Worm (Caenorhabditis elegans) whole organism, L4 larva: Measurements from ENCODE around the gene F46C5.10.

Experiments used
- F10B5.3 ChIP-seq: sonication (generic microtip); optimal IDR thresholded peaks from 2 replicates; lab custom pipeline; 2016; ENCODE audit warnings: mild to moderate bottlenecking, missing genetic modification characterization, missing compliant biosample characterization
- T26A8.4 ChIP-seq: fragments of 200-800 bp; sonication (Bioruptor generic); IDR thresholded peaks from 2 replicates; pipeline ENCODE4 v1.3.6; 2022; ENCODE audit warnings: missing genetic modification characterization, missing compliant biosample characterization
- Y105C5A.15 ChIP-seq: fragments of 200-800 bp; sonication (Bioruptor generic); IDR thresholded peaks from 2 replicates; pipeline ENCODE4 v1.3.6; 2022; ENCODE audit warnings: missing genetic modification characterization, missing compliant biosample characterization
- Y5F2A.4 ChIP-seq: fragments of 200-800 bp; sonication (Bioruptor generic); optimal IDR thresholded peaks from 2 replicates; lab custom pipeline; 2018; ENCODE audit warnings: mild to moderate bottlenecking, missing genetic modification characterization, missing compliant biosample characterization
- ZK337.2 ChIP-seq: fragments of 200-800 bp; sonication (Bioruptor generic); IDR thresholded peaks from 2 replicates; pipeline ENCODE4 v1.3.6; 2022; ENCODE audit warnings: missing genetic modification reagents, missing genetic modification characterization, missing compliant biosample characterization
- aha-1 ChIP-seq: fragments of 150-350 bp; peaks from one replicate; lab custom pipeline; 2014; ENCODE audit warnings: missing biosample characterization, missing genetic modification characterization
- attf-4 ChIP-seq: sonication (generic microtip); optimal IDR thresholded peaks from 3 replicates; lab custom pipeline; 2017; ENCODE audit warnings: missing biosample characterization, missing genetic modification characterization
- ceh-20 ChIP-seq: fragments of 200-800 bp; sonication (Bioruptor generic); IDR thresholded peaks from 2 replicates; pipeline ENCODE4 v1.3.6; 2022; ENCODE audit warnings: missing genetic modification reagents, missing genetic modification characterization, missing compliant biosample characterization
- ceh-28 ChIP-seq: fragments of 150-350 bp; optimal IDR thresholded peaks from 2 replicates; lab custom pipeline; 2014; ENCODE audit warnings: missing biosample characterization, missing genetic modification reagents, missing genetic modification characterization
- ceh-32 ChIP-seq: sonication (generic microtip); optimal IDR thresholded peaks from 2 replicates; lab custom pipeline; 2016; ENCODE audit warnings: mild to moderate bottlenecking, missing genetic modification characterization, missing compliant biosample characterization; ENCODE audit not compliant: poor library complexity
- cey-2 ChIP-seq: sonication (generic microtip); optimal IDR thresholded peaks from 3 replicates; lab custom pipeline; 2017; ENCODE audit warnings: missing genetic modification characterization, mild to moderate bottlenecking, missing compliant biosample characterization, antibody characterized with exemption, borderline replicate concordance; ENCODE audit not compliant: insufficient read depth
- ctbp-1 ChIP-seq: fragments of 200-800 bp; sonication (Bioruptor generic); IDR thresholded peaks from 2 replicates; pipeline ENCODE4 v1.3.6; 2022; ENCODE audit warnings: missing genetic modification reagents, missing genetic modification characterization, missing compliant biosample characterization
- dmd-6 ChIP-seq: fragments of 200-800 bp; sonication (Bioruptor generic); IDR thresholded peaks from 2 replicates; pipeline ENCODE4 v1.3.6; 2022; ENCODE audit warnings: missing genetic modification reagents, missing genetic modification characterization, missing compliant biosample characterization
- dmd-8 ChIP-seq: fragments of 200-800 bp; sonication (Bioruptor generic); IDR thresholded peaks from 2 replicates; pipeline ENCODE4 v1.3.6; 2022; ENCODE audit warnings: missing genetic modification characterization, missing compliant biosample characterization
- dve-1 ChIP-seq: sonication (generic microtip); optimal IDR thresholded peaks from 2 replicates; lab custom pipeline; 2017; ENCODE audit warnings: antibody characterized with exemption, mild to moderate bottlenecking, missing genetic modification characterization, missing compliant biosample characterization; ENCODE audit not compliant: insufficient read depth
- fkh-10 ChIP-seq: fragments of 150-350 bp; optimal IDR thresholded peaks from 2 replicates; lab custom pipeline; 2014; ENCODE audit warnings: missing biosample characterization, missing genetic modification reagents, missing genetic modification characterization
- lin-1 ChIP-seq: fragments of 200-800 bp; sonication (Bioruptor generic); IDR thresholded peaks from 2 replicates; pipeline ENCODE4 v1.3.6; 2022; ENCODE audit warnings: missing genetic modification reagents, missing genetic modification characterization, missing compliant biosample characterization
- lin-13 ChIP-seq: fragments of 150-350 bp; optimal IDR thresholded peaks from 2 replicates; lab custom pipeline; 2014; ENCODE audit warnings: missing biosample characterization, missing genetic modification reagents, missing genetic modification characterization
- lin-29 ChIP-seq: fragments of 200-800 bp; sonication (Bioruptor generic); IDR thresholded peaks from 2 replicates; pipeline ENCODE4 v1.3.6; 2022; ENCODE audit warnings: missing genetic modification reagents, missing genetic modification characterization, missing compliant biosample characterization
- lin-38 ChIP-seq: fragments of 200-800 bp; sonication (Bioruptor generic); IDR thresholded peaks from 2 replicates; pipeline ENCODE4 v1.3.6; 2022; ENCODE audit warnings: missing genetic modification reagents, missing genetic modification characterization, missing compliant biosample characterization
- lin-39 ChIP-seq: fragments of 150-350 bp; optimal IDR thresholded peaks from 2 replicates; lab custom pipeline; 2014; ENCODE audit warnings: missing biosample characterization, missing genetic modification reagents, missing genetic modification characterization
- lsy-2 ChIP-seq, 2 experiments: fragments of 150-350 bp in 1 of 2; sonication (generic microtip) in 1 of 2; optimal IDR thresholded peaks; 2 replicates each; lab custom pipeline; 2014 to 2017; ENCODE audit warnings: missing biosample characterization in 2 of 2, missing genetic modification characterization in 2 of 2
- mdl-1 ChIP-seq, 2 experiments: fragments of 150-350 bp in 1 of 2; sonication (generic microtip) in 1 of 2; optimal IDR thresholded peaks; 2 replicates each; lab custom pipeline; 2014 to 2017; ENCODE audit warnings: missing biosample characterization in 2 of 2, missing genetic modification characterization in 2 of 2
- mep-1 ChIP-seq: fragments of 150-350 bp; sonication (generic microtip); optimal IDR thresholded peaks from 3 replicates; lab custom pipeline; 2014; ENCODE audit warnings: missing biosample characterization, missing genetic modification characterization
- mes-2 ChIP-seq: sonication (generic microtip); optimal IDR thresholded peaks from 2 replicates; lab custom pipeline; 2016; ENCODE audit warnings: missing genotype, mild to moderate bottlenecking, missing genetic modification characterization, missing compliant biosample characterization; ENCODE audit not compliant: poor library complexity, severe bottlenecking
- mxl-3 ChIP-seq: fragments of 200-800 bp; sonication (Bioruptor generic); optimal IDR thresholded peaks from 2 replicates; lab custom pipeline; 2018; ENCODE audit warnings: mild to moderate bottlenecking, missing genetic modification characterization, missing compliant biosample characterization
- nhr-10 ChIP-seq: fragments of 150-350 bp; optimal IDR thresholded peaks from 2 replicates; lab custom pipeline; 2014; ENCODE audit warnings: missing biosample characterization, missing genetic modification characterization
- nhr-102 ChIP-seq: sonication (generic microtip); optimal IDR thresholded peaks from 2 replicates; lab custom pipeline; 2016; ENCODE audit warnings: mild to moderate bottlenecking, missing genetic modification characterization, moderate library complexity, missing compliant biosample characterization
- nhr-111 ChIP-seq: fragments of 200-800 bp; sonication (Bioruptor generic); optimal IDR thresholded peaks from 2 replicates; lab custom pipeline; 2018; ENCODE audit warnings: mild to moderate bottlenecking, missing genetic modification characterization, missing compliant biosample characterization
- nhr-237 ChIP-seq: sonication (generic microtip); optimal IDR thresholded peaks from 2 replicates; lab custom pipeline; 2017; ENCODE audit warnings: missing biosample characterization, missing genetic modification characterization
- nhr-28 ChIP-seq: fragments of 150-350 bp; optimal IDR thresholded peaks from 2 replicates; lab custom pipeline; 2014; ENCODE audit warnings: missing biosample characterization, missing genetic modification characterization
- nhr-41 ChIP-seq: fragments of 200-800 bp; sonication (Bioruptor generic); IDR thresholded peaks from 2 replicates; pipeline ENCODE4 v1.3.6; 2022; ENCODE audit warnings: missing genetic modification reagents, missing genetic modification characterization, missing compliant biosample characterization
- nhr-42 ChIP-seq: fragments of 200-800 bp; sonication (Bioruptor generic); IDR thresholded peaks from 2 replicates; pipeline ENCODE4 v1.3.6; 2022; ENCODE audit warnings: missing genetic modification characterization, missing compliant biosample characterization
- nhr-48 ChIP-seq: sonication (generic microtip); optimal IDR thresholded peaks from 2 replicates; lab custom pipeline; 2016; ENCODE audit warnings: mild to moderate bottlenecking, missing genetic modification characterization, missing compliant biosample characterization
- nhr-6 ChIP-seq: fragments of 150-350 bp; optimal IDR thresholded peaks from 2 replicates; lab custom pipeline; 2014; ENCODE audit warnings: missing biosample characterization, missing genetic modification characterization
- nhr-76 ChIP-seq: fragments of 150-350 bp; optimal IDR thresholded peaks from 2 replicates; lab custom pipeline; 2014; ENCODE audit warnings: missing biosample characterization, missing genetic modification characterization
- sdz-12 ChIP-seq: fragments of 200-800 bp; sonication (Bioruptor generic); optimal IDR thresholded peaks from 2 replicates; lab custom pipeline; 2018; ENCODE audit warnings: mild to moderate bottlenecking, missing genetic modification characterization, missing compliant biosample characterization
- set-16 ChIP-seq: fragments of 200-800 bp; sonication (Bioruptor generic); IDR thresholded peaks from 2 replicates; pipeline ENCODE4 v1.3.6; 2022; ENCODE audit warnings: missing genetic modification reagents, missing genetic modification characterization, missing compliant biosample characterization
- unc-130 ChIP-seq: sonication (generic microtip); optimal IDR thresholded peaks from 2 replicates; lab custom pipeline; 2016; ENCODE audit warnings: missing genetic modification reagents, missing genetic modification characterization, missing compliant biosample characterization
- unc-39 ChIP-seq: sonication (generic microtip); optimal IDR thresholded peaks from 2 replicates; lab custom pipeline; 2017; ENCODE audit warnings: missing biosample characterization, missing genetic modification characterization
- vab-7 ChIP-seq: fragments of 200-800 bp; sonication (Bioruptor generic); IDR thresholded peaks from 2 replicates; pipeline ENCODE4 v1.3.6; 2022; ENCODE audit warnings: missing genetic modification reagents, missing genetic modification characterization, missing compliant biosample characterization
- zfp-3 ChIP-seq: fragments of 200-800 bp; sonication (Bioruptor generic); conservative IDR thresholded peaks from 2 replicates; pipeline ENCODE4 v1.3.6; 2022; ENCODE audit warnings: missing genetic modification reagents, missing genetic modification characterization, missing compliant biosample characterization
- zip-11 ChIP-seq: fragments of 200-800 bp; sonication (Bioruptor generic); IDR thresholded peaks from 2 replicates; pipeline ENCODE4 v1.3.6; 2022; ENCODE audit warnings: missing genetic modification characterization, missing compliant biosample characterization
- ztf-11 ChIP-seq: fragments of 150-350 bp; optimal IDR thresholded peaks from 2 replicates; lab custom pipeline; 2014; ENCODE audit warnings: missing biosample characterization, missing genetic modification characterization

The F46C5.10 gene

ce11 chrII:8832941-8833340, 14.1 kb upstream of the F46C5.10 start:
- TF ChIP-seq aha-1 (peak; percentile 94), set-16 (GFP tag; lab: Robert Waterston, UW) (no peak)

DNA sequence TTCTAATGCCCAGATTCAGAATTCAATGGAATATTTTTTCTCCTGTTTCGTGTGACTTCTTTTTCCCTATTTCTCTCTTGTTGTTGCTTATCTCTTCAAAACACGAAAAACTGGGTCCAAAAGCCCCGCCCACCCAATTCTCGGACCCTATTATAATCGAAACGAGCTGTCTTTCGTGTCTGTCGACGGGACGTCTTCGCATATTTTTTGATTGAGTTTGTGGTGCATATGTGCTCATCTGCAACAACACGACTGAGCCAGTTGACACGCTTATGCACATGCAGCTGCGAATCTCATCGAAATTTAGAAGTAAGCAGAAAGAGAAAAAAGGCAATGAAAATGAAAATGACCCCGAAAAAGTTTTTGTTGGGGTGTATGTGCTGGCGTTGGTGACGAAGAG, 12.1 kb upstream of the F46C5.10 start:
- TF ChIP-seq aha-1 = peak; percentile 20
- 0 out of 2 replicates have a peak, but pooled peaks have one; percentile 37 for TF ChIP-seq ctbp-1 (GFP tag; lab: Robert Waterston, UW)
- no peak for TF ChIP-seq lin-13 (GFP tag; lab: Kevin White, UChicago)
- no peak for TF ChIP-seq nhr-6
- no peak for TF ChIP-seq ceh-28 (tag; lab: Kevin White, UChicago)
- no peak for TF ChIP-seq mes-2 (tag; lab: Kevin White, UChicago)
- no peak for TF ChIP-seq sdz-12

DNA sequence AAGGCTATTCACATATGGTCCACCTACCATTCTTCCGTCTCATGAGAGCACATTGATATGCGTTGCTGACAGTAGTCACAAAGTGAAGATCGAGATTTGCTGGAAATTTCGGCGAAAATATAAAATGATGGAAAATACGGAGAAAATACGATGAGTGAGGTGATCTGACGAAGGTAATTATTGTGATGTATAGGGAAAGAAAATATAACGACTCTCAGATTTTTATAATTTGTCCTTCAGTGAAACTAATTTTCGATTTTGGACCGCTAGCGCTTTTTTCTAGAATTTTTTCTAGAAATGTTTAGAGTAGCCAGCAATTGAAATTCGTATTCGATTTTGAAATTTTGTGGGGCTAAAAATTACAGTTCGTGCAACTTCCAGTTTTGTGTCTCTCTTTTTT, 10.4 kb upstream of the F46C5.10 start, which contains the start of gene F46C5.2:
Gene F46C5.2 (minus strand): TSS at position 101 of the 400 bp plus-strand sequence.
- TF ChIP-seq F10B5.3 (tag; lab: Kevin White, UChicago) = no peak

DNA sequence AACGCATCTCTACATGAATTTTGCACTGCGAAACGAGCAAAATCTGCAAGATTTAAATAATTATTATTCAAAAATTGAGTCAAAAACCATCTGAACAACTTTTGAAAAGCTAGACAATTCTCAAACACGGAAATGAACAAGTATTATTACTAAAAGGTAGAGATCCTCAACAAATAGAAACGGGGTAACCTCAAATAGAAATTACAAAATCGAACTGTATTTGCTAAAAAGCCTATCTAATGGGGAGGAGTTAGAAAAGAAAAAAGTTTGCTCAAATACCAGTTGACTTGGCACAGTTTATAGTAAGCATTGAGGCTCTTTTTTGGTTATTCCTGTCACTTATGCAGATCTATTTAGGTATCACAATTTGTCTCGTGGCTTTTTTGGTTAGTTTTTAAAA, 6.9 kb upstream of the F46C5.10 start, which contains the start of gene nas-25:
Gene nas-25 (plus strand): TSS at position 301 of the 400 bp plus-strand sequence.
- TF ChIP-seq sdz-12 (no peak), attf-4 (tag; lab: Kevin White, UChicago) (no peak), dmd-8 (GFP tag; lab: Robert Waterston, UW) (no peak), zfp-3 (GFP tag; lab: Robert Waterston, UW) (no peak)
- TF ChIP-seq, all 104 proteins: peak for 0

DNA sequence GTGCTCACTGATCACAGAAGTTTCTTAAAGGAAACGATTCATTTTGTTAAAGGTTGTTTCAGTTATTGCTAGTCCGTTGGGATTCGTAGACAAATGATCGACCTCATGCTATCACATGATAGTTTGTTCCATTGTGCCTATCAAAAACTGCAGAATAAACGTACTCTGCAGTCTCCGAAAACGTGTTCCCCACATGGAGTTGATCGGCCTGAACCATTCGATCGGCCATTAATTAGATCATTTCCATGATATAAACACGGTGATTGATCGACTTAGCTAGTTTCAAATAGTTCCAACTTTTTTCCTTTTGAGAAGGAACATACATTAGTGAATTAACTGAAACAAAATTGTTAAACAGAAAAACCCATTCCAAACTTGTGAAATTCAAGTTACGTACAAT, 3.9 kb upstream of the F46C5.10 start:
- peak; percentile 98 for TF ChIP-seq mxl-3 (GFP tag; lab: Kevin White, UChicago)
- TF ChIP-seq cey-2 (tag; lab: Kevin White, UChicago) = no peak
- no peak for TF ChIP-seq zip-11 (GFP tag; lab: Robert Waterston, UW)
- TF ChIP-seq nhr-42 = no peak
- no peak for TF ChIP-seq vab-7 (GFP tag; lab: Robert Waterston, UW)
- no peak for TF ChIP-seq lin-29 (GFP tag; lab: Robert Waterston, UW)
- TF ChIP-seq ceh-20 (GFP tag; lab: Robert Waterston, UW) = no peak
- TF ChIP-seq ztf-11 (tag; lab: Kevin White, UChicago) = no peak
- TF ChIP-seq nhr-28 (tag; lab: Kevin White, UChicago) = peak; percentile 76
- TF ChIP-seq nhr-76 = no peak
- TF ChIP-seq nhr-111 (GFP tag; lab: Kevin White, UChicago) = no peak
- no peak for TF ChIP-seq nhr-102 (tag; lab: Kevin White, UChicago)
- TF ChIP-seq nhr-10 (tag; lab: Kevin White, UChicago) = peak; percentile 2
- peak; percentile 20 for TF ChIP-seq dve-1 (tag; lab: Kevin White, UChicago)
- TF ChIP-seq nhr-6 = no peak
- TF ChIP-seq zfp-3 (GFP tag; lab: Robert Waterston, UW) = no peak
- peak; percentile 73 for TF ChIP-seq dmd-6 (GFP tag; lab: Robert Waterston, UW)
- no peak for TF ChIP-seq unc-39 (tag; lab: Kevin White, UChicago)
- no peak for TF ChIP-seq ceh-32 (tag; lab: Kevin White, UChicago)
- no peak for TF ChIP-seq lin-38 (GFP tag; lab: Robert Waterston, UW)
- TF ChIP-seq mdl-1 (tag; optimal IDR thresholded peaks at IDR 0.05; lab: Kevin White, UChicago) = peak in 1 of 2 experiments; percentile 64
- no peak for TF ChIP-seq unc-130 (GFP tag; lab: Kevin White, UChicago)
- no peak for TF ChIP-seq lin-39 (tag; lab: Kevin White, UChicago)
- TF ChIP-seq fkh-10 (GFP tag; lab: Kevin White, UChicago) = no peak
- TF ChIP-seq lsy-2 (tag; optimal IDR thresholded peaks at IDR 0.05; lab: Kevin White, UChicago) = peak in 1 of 2 experiments; percentile 0
- no peak for TF ChIP-seq T26A8.4 (GFP tag; lab: Robert Waterston, UW)
- TF ChIP-seq Y5F2A.4 = no peak
- TF ChIP-seq nhr-48 (tag; lab: Kevin White, UChicago) = peak; percentile 93
- TF ChIP-seq ctbp-1 (GFP tag; lab: Robert Waterston, UW) = no peak
- TF ChIP-seq nhr-41 (GFP tag; lab: Robert Waterston, UW) = no peak
- TF ChIP-seq Y105C5A.15 (GFP tag; lab: Robert Waterston, UW) = no peak
- TF ChIP-seq lin-1 (GFP tag; lab: Robert Waterston, UW) = no peak
- TF ChIP-seq mep-1 (tag; lab: Kevin White, UChicago) = no peak
- no peak for TF ChIP-seq nhr-237 (tag; lab: Kevin White, UChicago)
- TF ChIP-seq ZK337.2 (GFP tag; lab: Robert Waterston, UW) = no peak
